Fruit fly (Drosophila melanogaster) whole organism, embryonic: ENCODE data around the gene CG31344.
A peak's percentile ranks its signal among the peaks of the same experiment; 100 is the strongest.

Experiments
- CG1602 ChIP-seq: fragments of 200-800 bp; sonication (Bioruptor generic); optimal IDR thresholded peaks from 3 replicates; lab custom pipeline; 2016; ENCODE audit warnings: missing biosample characterization, missing genetic modification characterization
- E2f2 ChIP-seq: fragments of 200-800 bp; sonication (Bioruptor generic); IDR thresholded peaks from 2 replicates; pipeline ENCODE4 v1.3.6; 2022; ENCODE audit warnings: missing biosample characterization, missing genetic modification characterization

- TF ChIP-seq CG1602 (GFP tag; lab: Kevin White, UChicago) (peak; percentile 79), E2f2 (GFP tag; lab: Robert Waterston, UW) (peak; percentile 89)
These were observed 28.7 kb downstream of the CG31344 start, which contains the start of the genes Kpc1 and CG42542 for dm6 chr3R:15196134-15197034.
